Fruit fly (Drosophila melanogaster): ENCODE data around the gene atms.

The atms gene

DNA sequence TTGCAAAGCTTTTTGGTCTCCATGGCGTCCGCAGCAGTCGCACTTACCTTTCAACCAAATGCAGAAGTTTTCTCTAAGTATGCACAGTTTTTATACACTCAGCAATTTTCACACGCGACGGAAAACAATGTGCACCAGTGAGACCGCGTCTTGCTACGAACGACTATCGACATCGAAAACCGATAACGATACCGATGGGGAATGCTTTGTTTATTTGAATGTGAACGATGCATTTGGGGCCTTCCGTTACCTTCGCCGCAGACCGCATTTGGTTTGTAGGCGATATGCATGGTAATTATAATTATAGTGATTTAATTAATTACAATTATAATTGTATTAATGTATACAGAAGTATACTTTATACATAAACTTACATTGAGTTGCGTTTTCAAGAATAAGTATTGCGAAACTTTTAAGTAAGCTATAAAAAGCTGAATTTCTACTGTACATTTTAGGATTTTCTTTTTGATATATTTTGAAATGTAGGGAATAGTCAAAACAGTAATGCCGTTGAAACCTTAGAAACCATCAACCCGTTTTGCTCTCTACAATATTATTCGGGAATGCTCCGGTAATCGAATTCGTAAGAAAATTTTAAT lies 62.2 kb downstream of the atms start, which contains the start of the genes Hus1-like and ctrip (continued):
- no peak for TF ChIP-seq MTF-1 (GFP tag; optimal IDR thresholded peaks at IDR 0.05; ENCODE audit: borderline replicate concordance)
- TF ChIP-seq Awh (GFP tag; IDR thresholded peaks at IDR 0.05): no peak
- peak; percentile 12 for TF ChIP-seq Myb (GFP tag; optimal IDR thresholded peaks at IDR 0.05)
- peak; percentile 15 for TF ChIP-seq CG13775 (GFP tag; optimal IDR thresholded peaks at IDR 0.05)
- no peak for TF ChIP-seq ro (GFP tag; IDR thresholded peaks at IDR 0.05)
- no peak for TF ChIP-seq HHEX (GFP tag; optimal IDR thresholded peaks at IDR 0.05)
- TF ChIP-seq ham (GFP tag; IDR thresholded peaks at IDR 0.05): no peak
- 0 out of 4 replicates have a peak, but pooled peaks have one; percentile 66 for TF ChIP-seq chinmo (GFP tag; IDR thresholded peaks at IDR 0.05; ENCODE audit: partially characterized antibody)
- TF ChIP-seq CG32767 (GFP tag; IDR thresholded peaks at IDR 0.05): no peak
- TF ChIP-seq CoRest (tag; optimal IDR thresholded peaks at IDR 0.05): no peak
- TF ChIP-seq CG16813 (GFP tag; IDR thresholded peaks at IDR 0.05; ENCODE audit: partially characterized antibody): peak; percentile 57; the same call in 2 of the 3 replicates
- TF ChIP-seq vvl (GFP tag; IDR thresholded peaks at IDR 0.05): no peak
- TF ChIP-seq CG10147 (GFP tag; optimal IDR thresholded peaks at IDR 0.05): no peak
- TF ChIP-seq phol (tag; optimal IDR thresholded peaks at IDR 0.05): peak; percentile 33
- TF ChIP-seq psq (GFP tag; optimal IDR thresholded peaks at IDR 0.05): no peak
- TF ChIP-seq Sry-δ (GFP tag; optimal IDR thresholded peaks at IDR 0.05): peak; percentile 53
- TF ChIP-seq CG13296 (GFP tag; optimal IDR thresholded peaks at IDR 0.05): peak; percentile 31
- peak; percentile 15 for TF ChIP-seq lilli (GFP tag; optimal IDR thresholded peaks at IDR 0.05)
- TF ChIP-seq ewg (GFP tag; optimal IDR thresholded peaks at IDR 0.05): no peak
- peak; percentile 36 for TF ChIP-seq CG11723 (GFP tag; optimal IDR thresholded peaks at IDR 0.05)
- TF ChIP-seq sd (tag; optimal IDR thresholded peaks at IDR 0.05): peak; percentile 38
- TF ChIP-seq CG12659 (GFP tag; optimal IDR thresholded peaks at IDR 0.05): peak; percentile 87
- TF ChIP-seq dpn (GFP tag; optimal IDR thresholded peaks at IDR 0.05): no peak
- TF ChIP-seq MESR4 (GFP tag; optimal IDR thresholded peaks at IDR 0.05): peak; percentile 97
- TF ChIP-seq CG8944 (GFP tag; optimal IDR thresholded peaks at IDR 0.05): no peak
- TF ChIP-seq CG12769 (tag; optimal IDR thresholded peaks at IDR 0.05): no peak
- TF ChIP-seq CG4424 (GFP tag; optimal IDR thresholded peaks at IDR 0.05): no peak
- TF ChIP-seq klu (GFP tag; IDR thresholded peaks at IDR 0.05): no peak
- peak; percentile 32; the same call in 1 of the 3 replicates for TF ChIP-seq dysf (GFP tag; IDR thresholded peaks at IDR 0.05)
- TF ChIP-seq pita (GFP tag; optimal IDR thresholded peaks at IDR 0.05): no peak
- peak; percentile 28; the same call in 1 of the 2 replicates for TF ChIP-seq CG32532 (GFP tag; IDR thresholded peaks at IDR 0.05)
- no peak for TF ChIP-seq bcd (GFP tag; optimal IDR thresholded peaks at IDR 0.05)
- TF ChIP-seq CG8924 (tag; optimal IDR thresholded peaks at IDR 0.05): peak; percentile 37
- TF ChIP-seq Dp (GFP tag; optimal IDR thresholded peaks at IDR 0.05): peak; percentile 17
- no peak for TF ChIP-seq tll (GFP tag; optimal IDR thresholded peaks at IDR 0.05)
- TF ChIP-seq CG3407 (GFP tag; optimal IDR thresholded peaks at IDR 0.05): no peak
- TF ChIP-seq dmrt11E (tag; optimal IDR thresholded peaks at IDR 0.05): no peak
- no peak for TF ChIP-seq kni (GFP tag; optimal IDR thresholded peaks at IDR 0.05)
- no peak for TF ChIP-seq CG30431 (GFP tag; optimal IDR thresholded peaks at IDR 0.05)
- no peak for TF ChIP-seq pum (GFP tag; optimal IDR thresholded peaks at IDR 0.05)
- no peak for TF ChIP-seq fd3F (GFP tag; optimal IDR thresholded peaks at IDR 0.05)
- no peak for TF ChIP-seq NfI (GFP tag; optimal IDR thresholded peaks at IDR 0.05)
- no peak for TF ChIP-seq CG8290 (GFP tag; optimal IDR thresholded peaks at IDR 0.05)
- TF ChIP-seq CG8290 (tag; optimal IDR thresholded peaks at IDR 0.05): peak in 1 of 2 experiments; percentile 60
- TF ChIP-seq CG15514 (GFP tag; optimal IDR thresholded peaks at IDR 0.05): peak; percentile 50
- no peak for TF ChIP-seq CG14965 (GFP tag; optimal IDR thresholded peaks at IDR 0.05; ENCODE audit: borderline replicate concordance)
- TF ChIP-seq Dref (GFP tag; IDR thresholded peaks at IDR 0.05): peak; percentile 89
- no peak for TF ChIP-seq CG15601 (tag; optimal IDR thresholded peaks at IDR 0.05)
- TF ChIP-seq kay (GFP tag; optimal IDR thresholded peaks at IDR 0.05): no peak
